Worm (Caenorhabditis elegans) whole organism, L3 larva: Measurements from ENCODE around the gene Y59C2A.2.

Experiments
- ceh-28 ChIP-seq: fragments of 150-350 bp; optimal IDR thresholded peaks from 2 replicates; lab custom pipeline; 2014; ENCODE audit warnings: missing biosample characterization, missing genetic modification reagents, missing genetic modification characterization
- egl-5 ChIP-seq: fragments of 150-350 bp; optimal IDR thresholded peaks from 2 replicates; lab custom pipeline; 2017; ENCODE audit warnings: missing biosample characterization, missing genetic modification reagents, missing genetic modification characterization, inconsistent platforms
- elt-1 ChIP-seq: fragments of 150-350 bp; optimal IDR thresholded peaks from 2 replicates; lab custom pipeline; 2014; ENCODE audit warnings: missing biosample characterization, missing genetic modification characterization
- elt-2 ChIP-seq: sonication (generic microtip); optimal IDR thresholded peaks from 2 replicates; lab custom pipeline; 2016; ENCODE audit warnings: missing genetic modification reagents, mild to moderate bottlenecking, missing genetic modification characterization, missing compliant biosample characterization
- hmg-11 ChIP-seq: sonication (generic microtip); optimal IDR thresholded peaks from 2 replicates; lab custom pipeline; 2016; ENCODE audit warnings: missing genetic modification characterization, missing compliant biosample characterization
- lsy-12 ChIP-seq: sonication (generic microtip); optimal IDR thresholded peaks from 2 replicates; lab custom pipeline; 2016; ENCODE audit warnings: mild to moderate bottlenecking, missing genetic modification characterization, missing compliant biosample characterization
- mml-1 ChIP-seq: fragments of 150-350 bp; sonication (generic microtip); optimal IDR thresholded peaks from 3 replicates; lab custom pipeline; 2014; ENCODE audit warnings: missing biosample characterization, missing genetic modification characterization
- nhr-11 ChIP-seq: fragments of 150-350 bp; optimal IDR thresholded peaks from 2 replicates; lab custom pipeline; 2014; ENCODE audit warnings: missing biosample characterization, missing genetic modification characterization
- nhr-237 ChIP-seq: fragments of 150-350 bp; optimal IDR thresholded peaks from 2 replicates; lab custom pipeline; 2014; ENCODE audit warnings: missing biosample characterization, missing genetic modification characterization
- nhr-67 ChIP-seq: fragments of 150-350 bp; optimal IDR thresholded peaks from 2 replicates; lab custom pipeline; 2014; ENCODE audit warnings: missing biosample characterization, missing genetic modification characterization
- nhr-76 ChIP-seq: fragments of 150-350 bp; sonication (generic microtip); optimal IDR thresholded peaks from 5 replicates; lab custom pipeline; 2014; ENCODE audit warnings: missing biosample characterization, missing genetic modification characterization
- sea-2 ChIP-seq: fragments of 150-350 bp; sonication (generic microtip); optimal IDR thresholded peaks from 4 replicates; lab custom pipeline; 2014; ENCODE audit warnings: missing biosample characterization, missing genetic modification reagents, missing genetic modification characterization
- snpc-4 ChIP-seq: fragments of 150-350 bp; optimal IDR thresholded peaks from 2 replicates; lab custom pipeline; 2014; ENCODE audit warnings: missing biosample characterization, missing genetic modification characterization
- tbx-2 ChIP-seq: sonication (generic microtip); optimal IDR thresholded peaks from 2 replicates; lab custom pipeline; 2016; ENCODE audit warnings: mild to moderate bottlenecking, missing genetic modification characterization, missing compliant biosample characterization
- unc-62 ChIP-seq: fragments of 150-350 bp; sonication (generic microtip); optimal IDR thresholded peaks from 4 replicates; lab custom pipeline; 2014; ENCODE audit warnings: missing biosample characterization, missing genetic modification reagents, missing genetic modification characterization
- ztf-11 ChIP-seq: fragments of 150-350 bp; optimal IDR thresholded peaks from 2 replicates; lab custom pipeline; 2014; ENCODE audit warnings: missing biosample characterization, missing genetic modification characterization

Y59C2A.2 gene

DNA sequence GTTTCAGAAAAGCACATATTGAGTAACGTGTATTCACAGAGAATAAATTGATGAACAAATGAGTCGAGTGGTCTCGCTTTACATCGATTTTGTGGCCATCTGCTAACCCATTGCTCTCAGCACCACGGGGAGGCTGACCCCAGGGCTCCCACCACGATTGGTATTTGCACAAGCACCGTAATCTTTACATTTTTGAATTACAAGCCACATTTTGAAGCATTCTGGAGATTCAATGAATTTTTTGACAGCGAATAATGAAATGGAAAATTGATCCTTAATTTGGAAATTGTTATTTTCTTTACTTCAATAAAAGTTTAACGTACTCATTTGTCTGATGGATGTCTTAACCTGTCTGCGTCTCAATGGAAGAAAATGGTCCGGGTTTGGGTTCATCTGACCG, 58.4 kb downstream of the Y59C2A.2 start, which contains the start of gene C40A11.6:
TSS of gene C40A11.6 (minus strand) at position 101 of the 400 bp plus-strand sequence.
- TF ChIP-seq nhr-11 (tag; lab: Kevin White, UChicago) = no peak
- no peak for TF ChIP-seq elt-1 (tag; lab: Kevin White, UChicago)
- TF ChIP-seq nhr-76 = no peak
- no peak for TF ChIP-seq ceh-28 (tag; lab: Kevin White, UChicago)
- TF ChIP-seq elt-2 (tag; lab: Kevin White, UChicago) = no peak
- no peak for TF ChIP-seq lsy-12 (tag; lab: Kevin White, UChicago)
- TF ChIP-seq unc-62 (GFP tag; lab: Kevin White, UChicago) = no peak
- no peak for TF ChIP-seq mml-1 (tag; lab: Kevin White, UChicago)
- no peak for TF ChIP-seq nhr-237
- no peak for TF ChIP-seq snpc-4 (tag; lab: Kevin White, UChicago)
- no peak for TF ChIP-seq sea-2
- no peak for TF ChIP-seq nhr-67 (tag; lab: Kevin White, UChicago)
- TF ChIP-seq hmg-11 (tag; lab: Kevin White, UChicago) = no peak
- no peak for TF ChIP-seq ztf-11 (tag; lab: Kevin White, UChicago)
- no peak for TF ChIP-seq tbx-2 (tag; lab: Kevin White, UChicago)
- no peak for TF ChIP-seq egl-5 (tag; lab: Kevin White, UChicago)
